Worm (Caenorhabditis elegans) whole organism, young adult: ENCODE measurements around the gene gbh-2.
A peak's percentile ranks its signal among the peaks of the same experiment; 100 is the strongest.

Source experiments
- B0035.1 ChIP-seq: sonication (generic microtip); optimal IDR thresholded peaks from 2 replicates; lab custom pipeline; 2016; ENCODE audit warnings: missing genetic modification characterization, mild to moderate bottlenecking, missing compliant biosample characterization, missing genotype, missing genetic modification reagents
- B0261.1 ChIP-seq: sonication (generic microtip); optimal IDR thresholded peaks from 2 replicates; lab custom pipeline; 2016; ENCODE audit warnings: mild to moderate bottlenecking, missing genetic modification characterization, moderate library complexity, missing compliant biosample characterization
- B0336.3 ChIP-seq: fragments of 200-800 bp; sonication (Bioruptor generic); IDR thresholded peaks from 2 replicates; pipeline ENCODE4 v1.3.6; 2022; ENCODE audit warnings: missing genetic modification characterization, missing compliant biosample characterization
- C06A6.2 ChIP-seq: fragments of 200-800 bp; sonication (Bioruptor generic); conservative IDR thresholded peaks from 2 replicates; pipeline ENCODE4 v1.3.6; 2022; ENCODE audit warnings: missing genetic modification characterization, missing compliant biosample characterization
- F10E7.11 ChIP-seq: sonication (generic microtip); optimal IDR thresholded peaks from 2 replicates; lab custom pipeline; 2017; ENCODE audit warnings: mild to moderate bottlenecking, missing genetic modification characterization, moderate library complexity, missing compliant biosample characterization
- F22D6.2 ChIP-seq: sonication (generic microtip); optimal IDR thresholded peaks from 2 replicates; lab custom pipeline; 2016; ENCODE audit warnings: mild to moderate bottlenecking, missing genetic modification characterization, missing compliant biosample characterization
- F33H1.4 ChIP-seq: fragments of 200-800 bp; sonication (Bioruptor generic); IDR thresholded peaks from 2 replicates; pipeline ENCODE4 v1.3.6; 2022; ENCODE audit warnings: missing genetic modification reagents, missing genetic modification characterization, missing compliant biosample characterization
- F39B2.1 ChIP-seq: fragments of 200-800 bp; sonication (Bioruptor generic); IDR thresholded peaks from 2 replicates; pipeline ENCODE4 v1.3.6; 2022; ENCODE audit warnings: missing genetic modification reagents, missing genetic modification characterization, missing compliant biosample characterization
- F55B11.4 ChIP-seq: sonication (generic microtip); optimal IDR thresholded peaks from 2 replicates; lab custom pipeline; 2016; ENCODE audit warnings: missing compliant biosample characterization, missing genetic modification characterization, borderline replicate concordance; ENCODE audit not compliant: insufficient read depth
- F57A8.1 ChIP-seq: fragments of 200-800 bp; sonication (Bioruptor generic); optimal IDR thresholded peaks from 2 replicates; lab custom pipeline; 2018; ENCODE audit warnings: mild to moderate bottlenecking, missing genetic modification characterization, moderate library complexity, missing compliant biosample characterization
- K12H6.12 ChIP-seq: fragments of 200-800 bp; sonication (Bioruptor generic); optimal IDR thresholded peaks from 2 replicates; lab custom pipeline; 2018; ENCODE audit warnings: mild to moderate bottlenecking, missing genetic modification characterization, missing compliant biosample characterization
- Y53G8AR.9 ChIP-seq: fragments of 200-800 bp; sonication (Bioruptor generic); conservative IDR thresholded peaks from 2 replicates; pipeline ENCODE4 v1.3.6; 2022; ENCODE audit warnings: missing genetic modification reagents, missing genetic modification characterization, missing compliant biosample characterization
- ZK185.1 ChIP-seq: sonication (generic microtip); optimal IDR thresholded peaks from 2 replicates; lab custom pipeline; 2016; ENCODE audit warnings: mild to moderate bottlenecking, missing genetic modification characterization, missing compliant biosample characterization; ENCODE audit not compliant: poor library complexity, severe bottlenecking
- aptf-2 ChIP-seq: fragments of 200-800 bp; sonication (Bioruptor generic); conservative IDR thresholded peaks from 2 replicates; pipeline ENCODE4 v1.3.6; 2022; ENCODE audit warnings: missing genetic modification reagents, missing genetic modification characterization, missing compliant biosample characterization
- aptf-3 ChIP-seq: fragments of 200-800 bp; sonication (Bioruptor generic); IDR thresholded peaks from 2 replicates; pipeline ENCODE4 v1.3.6; 2022; ENCODE audit warnings: missing genetic modification characterization, missing compliant biosample characterization
- athp-1 ChIP-seq: sonication (generic microtip); optimal IDR thresholded peaks from 2 replicates; lab custom pipeline; 2017; ENCODE audit warnings: mild to moderate bottlenecking, missing genetic modification characterization, missing compliant biosample characterization
- attf-6 ChIP-seq: fragments of 200-800 bp; sonication (Bioruptor generic); IDR thresholded peaks from 2 replicates; pipeline ENCODE4 v1.3.6; 2022; ENCODE audit warnings: missing genetic modification reagents, missing genetic modification characterization, missing compliant biosample characterization
- cebp-1 ChIP-seq, 2 experiments: fragments of 200-800 bp in 1 of 2; sonication (Bioruptor generic) in 1 of 2; sonication (generic microtip) in 1 of 2; IDR thresholded peaks in 1 of 2; optimal IDR thresholded peaks in 1 of 2; 2 replicates each; pipeline versions ENCODE4 v1.3.6 to Lab custom; 2017 to 2022; ENCODE audit warnings: missing compliant biosample characterization in 2 of 2, missing genetic modification characterization in 2 of 2, mild to moderate bottlenecking in 1 of 2, missing genetic modification reagents in 1 of 2, moderate library complexity in 1 of 2
- ceh-40 ChIP-seq: fragments of 200-800 bp; sonication (Bioruptor generic); IDR thresholded peaks from 2 replicates; pipeline ENCODE4 v1.3.6; 2022; ENCODE audit warnings: missing genetic modification characterization, missing compliant biosample characterization
- ceh-91 ChIP-seq: fragments of 200-800 bp; sonication (Bioruptor generic); IDR thresholded peaks from 2 replicates; pipeline ENCODE4 v1.3.6; 2022; ENCODE audit warnings: missing genetic modification reagents, missing genetic modification characterization, missing compliant biosample characterization
- dox-1 ChIP-seq: fragments of 200-800 bp; sonication (Bioruptor generic); IDR thresholded peaks from 2 replicates; pipeline ENCODE4 v1.3.6; 2022; ENCODE audit warnings: missing genetic modification reagents, missing genetic modification characterization, missing compliant biosample characterization
- dpl-1 ChIP-seq: fragments of 150-350 bp; optimal IDR thresholded peaks from 2 replicates; lab custom pipeline; 2014; ENCODE audit warnings: missing biosample characterization, missing genetic modification reagents, missing genetic modification characterization
- efl-1 ChIP-seq: fragments of 150-350 bp; optimal IDR thresholded peaks from 2 replicates; lab custom pipeline; 2014; ENCODE audit warnings: missing biosample characterization, missing genetic modification reagents, missing genetic modification characterization
- egl-18 ChIP-seq: fragments of 200-800 bp; sonication (Bioruptor generic); IDR thresholded peaks from 2 replicates; pipeline ENCODE4 v1.3.6; 2022; ENCODE audit warnings: missing genetic modification reagents, missing genetic modification characterization, missing compliant biosample characterization
- ekl-4 ChIP-seq: fragments of 200-800 bp; sonication (Bioruptor generic); IDR thresholded peaks from 2 replicates; pipeline ENCODE4 v1.3.6; 2022; ENCODE audit warnings: missing genetic modification reagents, missing genetic modification characterization, missing compliant biosample characterization
- gei-17 ChIP-seq: fragments of 200-800 bp; sonication (Bioruptor generic); optimal IDR thresholded peaks from 2 replicates; lab custom pipeline; 2018; ENCODE audit warnings: mild to moderate bottlenecking, missing genetic modification characterization, missing compliant biosample characterization
- him-1 ChIP-seq: sonication (generic microtip); optimal IDR thresholded peaks from 2 replicates; lab custom pipeline; 2016; ENCODE audit warnings: missing genotype, missing genetic modification reagents, missing genetic modification characterization, missing compliant biosample characterization
- hmg-1.2 ChIP-seq: fragments of 200-800 bp; sonication (Bioruptor generic); IDR thresholded peaks from 2 replicates; pipeline ENCODE4 v1.3.6; 2022; ENCODE audit warnings: missing genetic modification reagents, missing genetic modification characterization, missing compliant biosample characterization
- hrde-1 ChIP-seq: sonication (generic microtip); optimal IDR thresholded peaks from 2 replicates; lab custom pipeline; 2016; ENCODE audit warnings: missing genetic modification characterization, mild to moderate bottlenecking, missing compliant biosample characterization, moderate library complexity, missing genotype, missing genetic modification reagents, borderline replicate concordance
- lin-26 ChIP-seq: fragments of 200-800 bp; sonication (Bioruptor generic); IDR thresholded peaks from 2 replicates; pipeline ENCODE4 v1.3.6; 2022; ENCODE audit warnings: missing genetic modification reagents, missing genetic modification characterization, missing compliant biosample characterization
- lin-54 ChIP-seq: fragments of 200-800 bp; sonication (Bioruptor generic); optimal IDR thresholded peaks from 2 replicates; lab custom pipeline; 2018; ENCODE audit warnings: mild to moderate bottlenecking, missing genetic modification characterization, missing compliant biosample characterization
- lir-1 ChIP-seq: fragments of 200-800 bp; sonication (Bioruptor generic); conservative IDR thresholded peaks from 2 replicates; pipeline ENCODE4 v1.3.6; 2022; ENCODE audit warnings: missing genetic modification reagents, missing genetic modification characterization, missing compliant biosample characterization
- lsl-1 ChIP-seq: fragments of 200-800 bp; sonication (Bioruptor generic); optimal IDR thresholded peaks from 2 replicates; lab custom pipeline; 2018; ENCODE audit warnings: mild to moderate bottlenecking, missing genetic modification characterization, moderate library complexity, missing compliant biosample characterization
- lsy-27 ChIP-seq: sonication (generic microtip); optimal IDR thresholded peaks from 2 replicates; lab custom pipeline; 2017; ENCODE audit warnings: missing genetic modification characterization, mild to moderate bottlenecking, missing compliant biosample characterization, antibody characterized with exemption, missing genotype, borderline replicate concordance; ENCODE audit not compliant: insufficient read depth
- madf-10 ChIP-seq: sonication (generic microtip); optimal IDR thresholded peaks from 2 replicates; lab custom pipeline; 2016; ENCODE audit warnings: mild to moderate bottlenecking, missing genetic modification characterization, missing compliant biosample characterization
- madf-6 ChIP-seq: fragments of 200-800 bp; sonication (Bioruptor generic); IDR thresholded peaks from 2 replicates; pipeline ENCODE4 v1.3.6; 2022; ENCODE audit warnings: missing genetic modification reagents, missing genetic modification characterization, missing compliant biosample characterization
- nfyb-1 ChIP-seq: fragments of 200-800 bp; sonication (Bioruptor generic); IDR thresholded peaks from 2 replicates; pipeline ENCODE4 v1.3.6; 2022; ENCODE audit warnings: missing genetic modification reagents, missing genetic modification characterization, missing compliant biosample characterization
- nhr-27 ChIP-seq: fragments of 200-800 bp; sonication (Bioruptor generic); optimal IDR thresholded peaks from 2 replicates; lab custom pipeline; 2018; ENCODE audit warnings: mild to moderate bottlenecking, missing genetic modification characterization, moderate library complexity, missing compliant biosample characterization
- nhr-80 ChIP-seq: sonication (generic microtip); optimal IDR thresholded peaks from 2 replicates; lab custom pipeline; 2016; ENCODE audit warnings: missing genetic modification characterization, missing compliant biosample characterization
- sdz-38 ChIP-seq: sonication (generic microtip); optimal IDR thresholded peaks from 2 replicates; lab custom pipeline; 2016; ENCODE audit warnings: missing genotype, missing genetic modification characterization, missing compliant biosample characterization
- snpc-1.3 ChIP-seq: sonication (generic microtip); optimal IDR thresholded peaks from 2 replicates; lab custom pipeline; 2017; ENCODE audit warnings: missing genetic modification characterization, mild to moderate bottlenecking, missing compliant biosample characterization, antibody characterized with exemption, moderate library complexity, missing genotype, missing genetic modification reagents; ENCODE audit not compliant: insufficient read depth
- snpc-3.4 ChIP-seq: sonication (generic microtip); optimal IDR thresholded peaks from 2 replicates; lab custom pipeline; 2017; ENCODE audit warnings: missing genetic modification characterization, mild to moderate bottlenecking, missing compliant biosample characterization, antibody characterized with exemption, moderate library complexity, missing genotype, missing genetic modification reagents
- somi-1 ChIP-seq: fragments of 200-800 bp; sonication (Bioruptor generic); optimal IDR thresholded peaks from 2 replicates; lab custom pipeline; 2018; ENCODE audit warnings: mild to moderate bottlenecking, missing genetic modification characterization, missing compliant biosample characterization
- tbx-9 ChIP-seq: sonication (generic microtip); optimal IDR thresholded peaks from 2 replicates; lab custom pipeline; 2016; ENCODE audit warnings: borderline replicate concordance, missing genetic modification characterization, inconsistent platforms, missing compliant biosample characterization
- xnd-1 ChIP-seq: sonication (generic microtip); optimal IDR thresholded peaks from 2 replicates; lab custom pipeline; 2016; ENCODE audit warnings: missing genotype, missing genetic modification reagents, missing genetic modification characterization, missing compliant biosample characterization
- ztf-25 ChIP-seq: fragments of 200-800 bp; sonication (Bioruptor generic); IDR thresholded peaks from 2 replicates; pipeline ENCODE4 v1.3.6; 2022; ENCODE audit warnings: missing genetic modification reagents, missing genetic modification characterization, missing compliant biosample characterization
- ztf-3 ChIP-seq: fragments of 200-800 bp; sonication (Bioruptor generic); optimal IDR thresholded peaks from 2 replicates; lab custom pipeline; 2018; ENCODE audit warnings: mild to moderate bottlenecking, missing genetic modification characterization, missing compliant biosample characterization

Gene gbh-2

ce11 chrII:8441519-8441918, 44.2 kb upstream of the gbh-2 start:
- TF ChIP-seq xnd-1 (no peak), F22D6.2 (tag; lab: Kevin White, UChicago) (peak; percentile 39), nhr-80 (tag; lab: Kevin White, UChicago) (peak; percentile 14), sdz-38 (tag; lab: Kevin White, UChicago) (peak; percentile 27), B0336.3 (GFP tag; lab: Robert Waterston, UW) (no peak), lin-26 (GFP tag; lab: Robert Waterston, UW) (peak; percentile 98), snpc-1.3 (tag; lab: Kevin White, UChicago) (peak; percentile 88), lsl-1 (GFP tag; lab: Kevin White, UChicago) (peak; percentile 44), ceh-91 (GFP tag; lab: Robert Waterston, UW) (no peak), tbx-9 (tag; lab: Kevin White, UChicago) (peak; percentile 95), madf-10 (tag; lab: Kevin White, UChicago) (peak; percentile 27), nfyb-1 (GFP tag; lab: Robert Waterston, UW) (peak; percentile 61), F55B11.4 (peak; percentile 15), hmg-1.2 (GFP tag; lab: Robert Waterston, UW) (peak; percentile 73), aptf-3 (GFP tag; lab: Robert Waterston, UW) (peak; percentile 74; the same call in 1 of the 2 replicates), attf-6 (peak; percentile 69; the same call in 1 of the 2 replicates), madf-6 (GFP tag; lab: Robert Waterston, UW) (peak; percentile 73), aptf-2 (GFP tag; lab: Robert Waterston, UW) (no peak), gei-17 (GFP tag; lab: Kevin White, UChicago) (no peak), ztf-25 (GFP tag; lab: Robert Waterston, UW) (peak; percentile 86; the same call in 1 of the 2 replicates), ztf-3 (peak; percentile 6), dpl-1 (GFP tag; lab: Kevin White, UChicago) (no peak), hrde-1 (tag; lab: Kevin White, UChicago) (peak; percentile 89), ekl-4 (peak; percentile 86), B0035.1 (tag; lab: Kevin White, UChicago) (peak; percentile 69), Y53G8AR.9 (peak; percentile 93), nhr-27 (tag; lab: Kevin White, UChicago) (peak; percentile 95), F39B2.1 (peak; percentile 23; the same call in 1 of the 2 replicates), lsy-27 (tag; lab: Kevin White, UChicago) (no peak), dox-1 (0 out of 2 replicates have a peak, but pooled peaks have one; percentile 27), B0261.1 (tag; lab: Kevin White, UChicago) (peak; percentile 75), F57A8.1 (peak; percentile 83), egl-18 (GFP tag; lab: Robert Waterston, UW) (0 out of 2 replicates have a peak, but pooled peaks have one; percentile 61), snpc-3.4 (peak; percentile 92), F33H1.4 (peak; percentile 49), lin-54 (peak; percentile 66), athp-1 (tag; lab: Kevin White, UChicago) (peak; percentile 90), lir-1 (GFP tag; lab: Robert Waterston, UW) (no peak), ZK185.1 (peak; percentile 66), C06A6.2 (GFP tag; lab: Robert Waterston, UW) (0 out of 2 replicates have a peak, but pooled peaks have one; percentile 42), ceh-40 (GFP tag; lab: Robert Waterston, UW) (peak; percentile 76), cebp-1 (GFP tag; IDR thresholded peaks at IDR 0.05; lab: Robert Waterston, UW) (no peak), cebp-1 (tag; optimal IDR thresholded peaks at IDR 0.05; lab: Kevin White, UChicago) (no peak), K12H6.12 (tag; lab: Kevin White, UChicago) (no peak), F10E7.11 (tag; lab: Kevin White, UChicago) (peak; percentile 90), him-1 (no peak), somi-1 (peak; percentile 46), efl-1 (GFP tag; lab: Kevin White, UChicago) (no peak)
